Worm (Caenorhabditis elegans) whole organism, L1 larva: Measurements from ENCODE around the gene W02B12.11.

Source experiments
- C04F5.9 ChIP-seq: sonication (generic microtip); optimal IDR thresholded peaks from 2 replicates; lab custom pipeline; 2016; ENCODE audit warnings: missing genetic modification characterization, missing compliant biosample characterization
- C16A3.4 ChIP-seq: fragments of 150-350 bp; optimal IDR thresholded peaks from 2 replicates; lab custom pipeline; 2014; ENCODE audit warnings: missing biosample characterization, missing genetic modification characterization
- F16B12.6 ChIP-seq: fragments of 150-350 bp; optimal IDR thresholded peaks from 2 replicates; lab custom pipeline; 2014; ENCODE audit warnings: missing biosample characterization, missing genetic modification characterization
- Y116A8C.19 ChIP-seq: sonication (generic microtip); optimal IDR thresholded peaks from 2 replicates; lab custom pipeline; 2016; ENCODE audit warnings: missing compliant biosample characterization, missing genetic modification characterization, borderline replicate concordance
- blmp-1 ChIP-seq: fragments of 150-350 bp; optimal IDR thresholded peaks from 2 replicates; lab custom pipeline; 2014; ENCODE audit warnings: missing biosample characterization, missing genetic modification characterization
- dpl-1 ChIP-seq, 3 experiments: fragments of 150-350 bp in 2 of 3; sonication (generic microtip) in 1 of 3; optimal IDR thresholded peaks; 2 replicates each; lab custom pipeline; 2014 to 2017; ENCODE audit warnings: missing biosample characterization in 3 of 3, missing genetic modification characterization in 3 of 3, missing genetic modification reagents in 3 of 3
- efl-1 ChIP-seq, 4 experiments: fragments of 150-350 bp; optimal IDR thresholded peaks in 3 of 4; peaks in 1 of 4; 1 replicate in 1 of 4; 2 replicates in 3 of 4; lab custom pipeline; 2014; ENCODE audit warnings: missing biosample characterization in 2 of 4, missing genetic modification characterization in 2 of 4, missing genetic modification reagents in 2 of 4
- egl-13 ChIP-seq: sonication (generic microtip); optimal IDR thresholded peaks from 2 replicates; lab custom pipeline; 2016; ENCODE audit warnings: missing genotype, missing genetic modification reagents, missing genetic modification characterization, missing compliant biosample characterization
- elt-2 ChIP-seq: sonication (generic microtip); optimal IDR thresholded peaks from 2 replicates; lab custom pipeline; 2016; ENCODE audit warnings: missing genetic modification characterization, mild to moderate bottlenecking, inconsistent platforms, missing compliant biosample characterization, missing genetic modification reagents
- elt-3 ChIP-seq, 6 experiments: fragments of 150-350 bp in 1 of 6; sonication (generic microtip); optimal IDR thresholded peaks; 2 replicates each; lab custom pipeline; 2017 to 2018; ENCODE audit warnings: missing biosample characterization in 6 of 6, missing genetic modification characterization in 6 of 6, inconsistent platforms in 1 of 6
- jun-1 ChIP-seq: fragments of 150-350 bp; optimal IDR thresholded peaks from 2 replicates; lab custom pipeline; 2014; ENCODE audit warnings: missing biosample characterization, missing genetic modification reagents, missing genetic modification characterization
- lin-14 ChIP-seq: fragments of 200-800 bp; sonication (Bioruptor generic); optimal IDR thresholded peaks from 2 replicates; lab custom pipeline; 2018; ENCODE audit warnings: mild to moderate bottlenecking, missing genetic modification characterization, moderate library complexity, missing compliant biosample characterization
- lin-15B ChIP-seq: fragments of 150-350 bp; sonication (generic microtip); optimal IDR thresholded peaks from 3 replicates; lab custom pipeline; 2014; ENCODE audit warnings: missing biosample characterization, missing genetic modification characterization
- lin-35 ChIP-seq, 2 experiments: fragments of 150-350 bp; optimal IDR thresholded peaks; 2 replicates each; lab custom pipeline; 2014; ENCODE audit warnings: missing biosample characterization in 2 of 2, missing genetic modification characterization in 2 of 2, missing genetic modification reagents in 2 of 2
- lsy-2 ChIP-seq, 2 experiments: fragments of 150-350 bp; optimal IDR thresholded peaks; 2 replicates each; lab custom pipeline; 2014; ENCODE audit warnings: missing biosample characterization in 2 of 2, missing genetic modification characterization in 2 of 2
- mab-9 ChIP-seq: fragments of 200-800 bp; sonication (Bioruptor generic); IDR thresholded peaks from 2 replicates; pipeline ENCODE4 v1.3.6; 2022; ENCODE audit warnings: missing genetic modification reagents, missing genetic modification characterization, missing compliant biosample characterization
- mdl-1 ChIP-seq, 2 experiments: fragments of 150-350 bp; optimal IDR thresholded peaks; 2 replicates each; lab custom pipeline; 2014 to 2017; ENCODE audit warnings: missing biosample characterization in 2 of 2, missing genetic modification characterization in 2 of 2, inconsistent platforms in 1 of 2
- mep-1 ChIP-seq: fragments of 150-350 bp; optimal IDR thresholded peaks from 2 replicates; lab custom pipeline; 2014; ENCODE audit warnings: missing biosample characterization, missing genetic modification characterization
- nhr-19 ChIP-seq: fragments of 200-800 bp; sonication (Bioruptor generic); conservative IDR thresholded peaks from 2 replicates; pipeline ENCODE4 v1.3.6; 2022; ENCODE audit warnings: missing genetic modification characterization, missing compliant biosample characterization
- nhr-20 ChIP-seq: sonication (generic microtip); optimal IDR thresholded peaks from 2 replicates; lab custom pipeline; 2016; ENCODE audit warnings: mild to moderate bottlenecking, missing genetic modification characterization, missing compliant biosample characterization
- nhr-28 ChIP-seq: fragments of 150-350 bp; optimal IDR thresholded peaks from 2 replicates; lab custom pipeline; 2014; ENCODE audit warnings: missing biosample characterization, missing genetic modification characterization
- nhr-71 ChIP-seq: sonication (generic microtip); optimal IDR thresholded peaks from 2 replicates; lab custom pipeline; 2016; ENCODE audit warnings: mild to moderate bottlenecking, missing genetic modification characterization, moderate library complexity, missing compliant biosample characterization
- nhr-84 ChIP-seq: sonication (generic microtip); optimal IDR thresholded peaks from 2 replicates; lab custom pipeline; 2017; ENCODE audit warnings: missing biosample characterization, missing genetic modification characterization
- nhr-85 ChIP-seq: sonication (generic microtip); peaks from one replicate; lab custom pipeline; 2016; ENCODE audit warnings: missing genetic modification characterization, inconsistent platforms, missing compliant biosample characterization
- nhr-90 ChIP-seq: sonication (generic microtip); optimal IDR thresholded peaks from 2 replicates; lab custom pipeline; 2016; ENCODE audit warnings: mild to moderate bottlenecking, missing genetic modification characterization, missing compliant biosample characterization; ENCODE audit not compliant: poor library complexity
- pag-3 ChIP-seq: sonication (generic microtip); optimal IDR thresholded peaks from 2 replicates; lab custom pipeline; 2017; ENCODE audit warnings: missing genetic modification characterization, mild to moderate bottlenecking, missing compliant biosample characterization, antibody characterized with exemption, borderline replicate concordance; ENCODE audit not compliant: insufficient read depth
- pax-3 ChIP-seq: fragments of 200-800 bp; sonication (Bioruptor generic); optimal IDR thresholded peaks from 2 replicates; lab custom pipeline; 2018; ENCODE audit warnings: mild to moderate bottlenecking, missing genetic modification characterization, moderate library complexity, missing compliant biosample characterization
- snu-23 ChIP-seq: sonication (generic microtip); optimal IDR thresholded peaks from 2 replicates; lab custom pipeline; 2016; ENCODE audit warnings: missing genetic modification characterization, missing compliant biosample characterization
- sox-4 ChIP-seq: sonication (generic microtip); optimal IDR thresholded peaks from 2 replicates; lab custom pipeline; 2016; ENCODE audit warnings: missing genetic modification characterization, missing compliant biosample characterization
- tbx-2 ChIP-seq: sonication (generic microtip); optimal IDR thresholded peaks from 2 replicates; lab custom pipeline; 2016; ENCODE audit warnings: missing genetic modification characterization, missing compliant biosample characterization
- unc-130 ChIP-seq: fragments of 150-350 bp; optimal IDR thresholded peaks from 2 replicates; lab custom pipeline; 2017; ENCODE audit warnings: missing biosample characterization, missing genetic modification characterization, inconsistent platforms
- unc-30 ChIP-seq: sonication (generic microtip); optimal IDR thresholded peaks from 2 replicates; lab custom pipeline; 2017; ENCODE audit warnings: missing biosample characterization, missing genetic modification characterization
- ztf-4 ChIP-seq: fragments of 150-350 bp; optimal IDR thresholded peaks from 2 replicates; lab custom pipeline; 2014; ENCODE audit warnings: missing biosample characterization, missing genetic modification characterization

Gene W02B12.11

ce11 chrII:11467541-11467940, 6.1 kb upstream of the W02B12.11 start, which contains the start of gene klp-17:
klp-17 (minus strand) TSS chrII:11467641.
- TF ChIP-seq nhr-84 (tag; lab: Kevin White, UChicago) (no peak), sox-4 (tag; lab: Kevin White, UChicago) (no peak), Y116A8C.19 (tag; lab: Kevin White, UChicago) (no peak), pag-3 (tag; lab: Kevin White, UChicago) (no peak)

ce11 chrII:11469574-11470108, 4.0 kb upstream of the W02B12.11 start, which contains the start of gene cisd-1:
cisd-1 (minus strand) TSS chrII:11469624.
- TF ChIP-seq nhr-28 (tag; lab: Kevin White, UChicago): no peak
- peak; percentile 16 for TF ChIP-seq nhr-85 (tag; lab: Kevin White, UChicago)
- TF ChIP-seq blmp-1 (tag; lab: Kevin White, UChicago): peak; percentile 82
- TF ChIP-seq elt-3 (tag; optimal IDR thresholded peaks at IDR 0.05; lab: Kevin White, UChicago): peak in 1 of 6 experiments; percentile 1
- peak; percentile 10 for TF ChIP-seq mep-1
- no peak for TF ChIP-seq egl-13
- no peak for TF ChIP-seq pax-3 (tag; lab: Kevin White, UChicago)
- TF ChIP-seq elt-2: peak; percentile 33
- TF ChIP-seq nhr-71: peak; percentile 32
- peak in 1 of 2 experiments; percentile 34 for TF ChIP-seq lin-35 (GFP tag; optimal IDR thresholded peaks at IDR 0.05; lab: Kevin White, UChicago)
- TF ChIP-seq snu-23: peak; percentile 28
- no peak for TF ChIP-seq pag-3 (tag; lab: Kevin White, UChicago)
- TF ChIP-seq C04F5.9: no peak
- peak in 1 of 2 experiments; percentile 11 for TF ChIP-seq mdl-1 (tag; optimal IDR thresholded peaks at IDR 0.05; lab: Kevin White, UChicago)
- TF ChIP-seq efl-1 (optimal IDR thresholded peaks at IDR 0.05; lab: Kevin White, UChicago): no peak
- no peak for TF ChIP-seq efl-1 (GFP tag; optimal IDR thresholded peaks at IDR 0.05 in 1 of 2; lab: Kevin White, UChicago)
- no peak for TF ChIP-seq F16B12.6 (tag; lab: Kevin White, UChicago)
- peak; percentile 0 for TF ChIP-seq tbx-2 (tag; lab: Kevin White, UChicago)
- TF ChIP-seq lin-14 (GFP tag; lab: Kevin White, UChicago): peak; percentile 49
- TF ChIP-seq lsy-2 (tag; optimal IDR thresholded peaks at IDR 0.05; lab: Kevin White, UChicago): no peak
- peak; percentile 10 for TF ChIP-seq nhr-90
- TF ChIP-seq nhr-19 (GFP tag; lab: Robert Waterston, UW): peak; percentile 30; the same call in 1 of the 2 replicates

- TF ChIP-seq ztf-4 (tag; lab: Kevin White, UChicago): no peak
- TF ChIP-seq nhr-84 (tag; lab: Kevin White, UChicago): no peak
- TF ChIP-seq efl-1 (optimal IDR thresholded peaks at IDR 0.05; lab: Kevin White, UChicago): no peak
- peak in 1 of 2 experiments; percentile 26 for TF ChIP-seq efl-1 (GFP tag; optimal IDR thresholded peaks at IDR 0.05 in 1 of 2; lab: Kevin White, UChicago)
- no peak for TF ChIP-seq unc-30 (tag; lab: Kevin White, UChicago)
These were observed 1.7 kb upstream of the W02B12.11 start, which contains the start of gene mfn-1 for ce11 chrII:11471916-11472315. mfn-1 (minus strand) TSS chrII:11472016.

ce11 chrII:11472542-11472941, 1.1 kb upstream of the W02B12.11 start:
- peak; percentile 31 for TF ChIP-seq snu-23
- TF ChIP-seq tbx-2 (tag; lab: Kevin White, UChicago): peak; percentile 2
- TF ChIP-seq lin-35 (GFP tag; optimal IDR thresholded peaks at IDR 0.05; lab: Kevin White, UChicago): peak in 1 of 2 experiments; percentile 56
- TF ChIP-seq lin-14 (GFP tag; lab: Kevin White, UChicago): peak; percentile 59
- peak; percentile 2 to 93 (median 73) for TF ChIP-seq elt-3 (tag; optimal IDR thresholded peaks at IDR 0.05; lab: Kevin White, UChicago)
- peak in 1 of 2 experiments; percentile 71 for TF ChIP-seq mdl-1 (tag; optimal IDR thresholded peaks at IDR 0.05; lab: Kevin White, UChicago)
- TF ChIP-seq mep-1: no peak
- TF ChIP-seq blmp-1 (tag; lab: Kevin White, UChicago): peak; percentile 97
- TF ChIP-seq mab-9: no peak
- peak; percentile 72 for TF ChIP-seq nhr-85 (tag; lab: Kevin White, UChicago)
- peak; percentile 13 for TF ChIP-seq nhr-90
- TF ChIP-seq dpl-1 (GFP tag; optimal IDR thresholded peaks at IDR 0.05; lab: Kevin White, UChicago): peak in 1 of 3 experiments; percentile 30
- TF ChIP-seq nhr-84 (tag; lab: Kevin White, UChicago): no peak
- TF ChIP-seq nhr-20 (tag; lab: Kevin White, UChicago): peak; percentile 65
- no peak for TF ChIP-seq lin-15B
- no peak for TF ChIP-seq ztf-4 (tag; lab: Kevin White, UChicago)
- TF ChIP-seq unc-130 (tag; lab: Kevin White, UChicago): peak; percentile 22
- no peak for TF ChIP-seq jun-1
- TF ChIP-seq nhr-71: peak; percentile 48
- TF ChIP-seq C16A3.4 (tag; lab: Kevin White, UChicago): no peak
